Worm (Caenorhabditis elegans) whole organism, L2 larva: Measurements from ENCODE around the gene ins-11.
A peak's percentile ranks its signal among the peaks of the same experiment; 100 is the strongest.
"Not testable (repeated sequence)": the region's sequence is repeated elsewhere in the genome, so short reads cannot be mapped to it uniquely, and the experiment has no call there.

Experiments used
- C34F6.9 ChIP-seq: fragments of 150-350 bp; optimal IDR thresholded peaks from 2 replicates; lab custom pipeline; 2014; ENCODE audit warnings: missing biosample characterization, missing genetic modification characterization
- F13H6.1 ChIP-seq: sonication (generic microtip); optimal IDR thresholded peaks from 2 replicates; lab custom pipeline; 2016; ENCODE audit warnings: missing genetic modification characterization, missing compliant biosample characterization
- R02D3.7 ChIP-seq: fragments of 150-350 bp; optimal IDR thresholded peaks from 2 replicates; lab custom pipeline; 2014; ENCODE audit warnings: missing biosample characterization, missing genetic modification characterization
- Y55F3AM.14 ChIP-seq: fragments of 200-800 bp; sonication (Bioruptor generic); optimal IDR thresholded peaks from 2 replicates; lab custom pipeline; 2018; ENCODE audit warnings: mild to moderate bottlenecking, missing genetic modification characterization, missing compliant biosample characterization
- ZK546.5 ChIP-seq: sonication (generic microtip); optimal IDR thresholded peaks from 2 replicates; lab custom pipeline; 2017; ENCODE audit warnings: missing biosample characterization, missing genetic modification characterization
- alr-1 ChIP-seq: fragments of 150-350 bp; optimal IDR thresholded peaks from 2 replicates; lab custom pipeline; 2014; ENCODE audit warnings: missing biosample characterization, missing genetic modification characterization
- aly-2 ChIP-seq: fragments of 150-350 bp; optimal IDR thresholded peaks from 2 replicates; lab custom pipeline; 2014; ENCODE audit warnings: missing biosample characterization, missing genetic modification characterization
- ama-1 ChIP-seq: fragments of 150-350 bp; optimal IDR thresholded peaks from 2 replicates; lab custom pipeline; 2018; ENCODE audit warnings: inconsistent platforms
- blmp-1 ChIP-seq: sonication (generic microtip); optimal IDR thresholded peaks from 2 replicates; lab custom pipeline; 2017; ENCODE audit warnings: missing genetic modification characterization, mild to moderate bottlenecking, missing compliant biosample characterization, antibody characterized with exemption, moderate library complexity; ENCODE audit not compliant: insufficient read depth
- ceh-16 ChIP-seq: fragments of 150-350 bp; optimal IDR thresholded peaks from 2 replicates; lab custom pipeline; 2014; ENCODE audit warnings: missing biosample characterization, missing genetic modification characterization
- ceh-82 ChIP-seq: fragments of 150-350 bp; optimal IDR thresholded peaks from 2 replicates; lab custom pipeline; 2014; ENCODE audit warnings: missing biosample characterization, missing genetic modification characterization
- crh-2 ChIP-seq: sonication (generic microtip); optimal IDR thresholded peaks from 2 replicates; lab custom pipeline; 2017; ENCODE audit warnings: missing biosample characterization, missing genetic modification characterization
- dmd-4 ChIP-seq: sonication (generic microtip); optimal IDR thresholded peaks from 2 replicates; lab custom pipeline; 2017; ENCODE audit warnings: missing biosample characterization, missing genetic modification characterization
- egl-27 ChIP-seq: sonication (generic microtip); optimal IDR thresholded peaks from 3 replicates; lab custom pipeline; 2017; ENCODE audit warnings: missing biosample characterization, missing genetic modification reagents, missing genetic modification characterization
- elt-1 ChIP-seq: fragments of 150-350 bp; optimal IDR thresholded peaks from 2 replicates; lab custom pipeline; 2014; ENCODE audit warnings: missing biosample characterization, missing genetic modification characterization
- elt-3 ChIP-seq: sonication (generic microtip); optimal IDR thresholded peaks from 2 replicates; lab custom pipeline; 2017; ENCODE audit warnings: missing biosample characterization, missing genetic modification characterization
- gmeb-1 ChIP-seq: fragments of 150-350 bp; optimal IDR thresholded peaks from 2 replicates; lab custom pipeline; 2014; ENCODE audit warnings: missing biosample characterization, missing genetic modification characterization
- lin-11 ChIP-seq: fragments of 150-350 bp; sonication (generic microtip); optimal IDR thresholded peaks from 2 replicates; lab custom pipeline; 2014; ENCODE audit warnings: missing biosample characterization, missing genetic modification characterization, inconsistent platforms, mixed read lengths
- lin-13 ChIP-seq: fragments of 150-350 bp; optimal IDR thresholded peaks from 2 replicates; lab custom pipeline; 2014; ENCODE audit warnings: missing biosample characterization, missing genetic modification reagents, missing genetic modification characterization
- lin-39 ChIP-seq: fragments of 150-350 bp; optimal IDR thresholded peaks from 2 replicates; lab custom pipeline; 2014; ENCODE audit warnings: missing biosample characterization, missing genetic modification reagents, missing genetic modification characterization
- lsy-2 ChIP-seq, 2 experiments: fragments of 150-350 bp in 1 of 2; sonication (generic microtip) in 1 of 2; optimal IDR thresholded peaks; 2 replicates each; lab custom pipeline; 2014 to 2017; ENCODE audit warnings: missing biosample characterization in 2 of 2, missing genetic modification characterization in 2 of 2
- mab-5 ChIP-seq: fragments of 150-350 bp; optimal IDR thresholded peaks from 2 replicates; lab custom pipeline; 2014; ENCODE audit warnings: missing biosample characterization, missing genetic modification characterization
- mbf-1 ChIP-seq: sonication (generic microtip); optimal IDR thresholded peaks from 2 replicates; lab custom pipeline; 2017; ENCODE audit warnings: missing biosample characterization, missing genetic modification characterization
- mdl-1 ChIP-seq, 2 experiments: fragments of 150-350 bp in 1 of 2; sonication (generic microtip) in 1 of 2; optimal IDR thresholded peaks; 2 replicates each; lab custom pipeline; 2017; ENCODE audit warnings: missing biosample characterization in 2 of 2, missing genetic modification characterization in 2 of 2
- nhr-10 ChIP-seq: sonication (generic microtip); optimal IDR thresholded peaks from 2 replicates; lab custom pipeline; 2017; ENCODE audit warnings: missing biosample characterization, missing genetic modification characterization
- nhr-11 ChIP-seq: fragments of 150-350 bp; optimal IDR thresholded peaks from 2 replicates; lab custom pipeline; 2014; ENCODE audit warnings: missing biosample characterization, missing genetic modification characterization
- nhr-129 ChIP-seq: fragments of 150-350 bp; optimal IDR thresholded peaks from 2 replicates; lab custom pipeline; 2014; ENCODE audit warnings: missing biosample characterization, missing genetic modification characterization
- nhr-21 ChIP-seq: fragments of 150-350 bp; optimal IDR thresholded peaks from 2 replicates; lab custom pipeline; 2014; ENCODE audit warnings: missing biosample characterization, missing genetic modification characterization
- nhr-237 ChIP-seq: fragments of 150-350 bp; optimal IDR thresholded peaks from 2 replicates; lab custom pipeline; 2014; ENCODE audit warnings: missing biosample characterization, missing genetic modification characterization
- nhr-25 ChIP-seq: fragments of 150-350 bp; sonication (generic microtip); optimal IDR thresholded peaks from 3 replicates; lab custom pipeline; 2014; ENCODE audit warnings: missing biosample characterization, missing genetic modification characterization
- nhr-6 ChIP-seq: fragments of 150-350 bp; optimal IDR thresholded peaks from 2 replicates; lab custom pipeline; 2014; ENCODE audit warnings: missing biosample characterization, missing genetic modification characterization
- peb-1 ChIP-seq: fragments of 150-350 bp; optimal IDR thresholded peaks from 2 replicates; lab custom pipeline; 2014; ENCODE audit warnings: missing biosample characterization, missing genetic modification characterization
- sem-4 ChIP-seq: fragments of 150-350 bp; optimal IDR thresholded peaks from 2 replicates; lab custom pipeline; 2014; ENCODE audit warnings: missing biosample characterization, missing genetic modification reagents, missing genetic modification characterization
- skn-1 ChIP-seq: sonication (generic microtip); optimal IDR thresholded peaks from 2 replicates; lab custom pipeline; 2017; ENCODE audit warnings: missing biosample characterization, missing genetic modification characterization
- sma-3 ChIP-seq: sonication (generic microtip); optimal IDR thresholded peaks from 2 replicates; lab custom pipeline; 2016; ENCODE audit warnings: missing genetic modification reagents, missing genetic modification characterization, missing compliant biosample characterization
- sma-9 ChIP-seq, 2 experiments: fragments of 150-350 bp in 1 of 2; sonication (generic microtip) in 1 of 2; optimal IDR thresholded peaks; 2 replicates each; lab custom pipeline; 2014 to 2016; ENCODE audit warnings: missing genetic modification characterization in 2 of 2, mild to moderate bottlenecking in 1 of 2, missing biosample characterization in 1 of 2, missing compliant biosample characterization in 1 of 2, missing genetic modification reagents in 1 of 2, moderate library complexity in 1 of 2
- snpc-4 ChIP-seq: fragments of 150-350 bp; optimal IDR thresholded peaks from 2 replicates; lab custom pipeline; 2014; ENCODE audit warnings: missing biosample characterization, missing genetic modification characterization
- unc-39 ChIP-seq: fragments of 150-350 bp; optimal IDR thresholded peaks from 2 replicates; lab custom pipeline; 2014; ENCODE audit warnings: missing biosample characterization, missing genetic modification characterization
- unc-55 ChIP-seq: fragments of 150-350 bp; sonication (generic microtip); optimal IDR thresholded peaks from 3 replicates; lab custom pipeline; 2014; ENCODE audit warnings: missing biosample characterization, missing genetic modification reagents, missing genetic modification characterization
- unc-62 ChIP-seq: fragments of 150-350 bp; optimal IDR thresholded peaks from 2 replicates; lab custom pipeline; 2014; ENCODE audit warnings: missing biosample characterization, missing genetic modification reagents, missing genetic modification characterization
- zag-1 ChIP-seq: fragments of 150-350 bp; optimal IDR thresholded peaks from 2 replicates; lab custom pipeline; 2014; ENCODE audit warnings: missing biosample characterization, missing genetic modification characterization
- ztf-1 ChIP-seq: fragments of 200-800 bp; sonication (Bioruptor generic); conservative IDR thresholded peaks from 2 replicates; pipeline ENCODE4 v1.3.6; 2022; ENCODE audit warnings: missing genetic modification characterization, missing compliant biosample characterization
- ztf-11 ChIP-seq: sonication (generic microtip); optimal IDR thresholded peaks from 2 replicates; lab custom pipeline; 2017; ENCODE audit warnings: missing biosample characterization, missing genetic modification characterization

Gene ins-11

ce11 chrII:5537524-5537923 is 19.0 kb upstream of the ins-11 start, which contains the start of gene C17C3.11:
Gene C17C3.11 (plus strand): TSS chrII:5537824.
- TF ChIP-seq alr-1 (tag; lab: Kevin White, UChicago) (no peak), unc-55 (GFP tag; lab: Kevin White, UChicago) (peak; percentile 46)

- not testable (repeated sequence) for TF ChIP-seq zag-1 (tag; lab: Kevin White, UChicago); skn-1 (tag; lab: Kevin White, UChicago); ama-1 (lab: Kevin White, UChicago)
Measured at ce11 chrII:5540113-5540512, 16.4 kb upstream of the ins-11 start, which contains the start of gene hlh-27. Gene hlh-27 (minus strand): TSS chrII:5540213.

ce11 chrII:5541685-5542084 is 14.8 kb upstream of the ins-11 start, which contains the start of gene C17C3.24:
Gene C17C3.24 (minus strand): TSS chrII:5541785.
- TF ChIP-seq gmeb-1 (tag; lab: Kevin White, UChicago) (no peak), nhr-21 (tag; lab: Kevin White, UChicago) (no peak), crh-2 (tag; lab: Kevin White, UChicago) (no peak), nhr-10 (tag; lab: Kevin White, UChicago) (no peak), unc-39 (tag; lab: Kevin White, UChicago) (no peak), F13H6.1 (tag; lab: Kevin White, UChicago) (no peak), lin-13 (GFP tag; lab: Kevin White, UChicago) (no peak), mdl-1 (tag; optimal IDR thresholded peaks at IDR 0.05; lab: Kevin White, UChicago) (no peak), dmd-4 (tag; lab: Kevin White, UChicago) (no peak), sma-9 (GFP tag; optimal IDR thresholded peaks at IDR 0.05; lab: Kevin White, UChicago) (no peak), sma-9 (tag; optimal IDR thresholded peaks at IDR 0.05; lab: Kevin White, UChicago) (no peak), peb-1 (tag; lab: Kevin White, UChicago) (no peak), egl-27 (tag; lab: Kevin White, UChicago) (no peak), unc-55 (GFP tag; lab: Kevin White, UChicago) (no peak), ceh-82 (tag; lab: Kevin White, UChicago) (no peak), nhr-11 (tag; lab: Kevin White, UChicago) (no peak), sma-3 (GFP tag; lab: Kevin White, UChicago) (no peak), lsy-2 (tag; optimal IDR thresholded peaks at IDR 0.05; lab: Kevin White, UChicago) (no peak), C34F6.9 (tag; lab: Kevin White, UChicago) (no peak)
- TF ChIP-seq, all 48 proteins: peak for 0

- no peak for TF ChIP-seq elt-3 (tag; lab: Kevin White, UChicago)
- TF ChIP-seq lin-13 (GFP tag; lab: Kevin White, UChicago): peak; percentile 98
- peak; percentile 80 for TF ChIP-seq R02D3.7
- peak; percentile 86 for TF ChIP-seq unc-62 (GFP tag; lab: Kevin White, UChicago)
- peak; percentile 99 for TF ChIP-seq C34F6.9 (tag; lab: Kevin White, UChicago)
- peak; percentile 61 for TF ChIP-seq mbf-1 (tag; lab: Kevin White, UChicago)
- peak; percentile 71 for TF ChIP-seq dmd-4 (tag; lab: Kevin White, UChicago)
- TF ChIP-seq ztf-11 (tag; lab: Kevin White, UChicago): peak; percentile 62
- TF ChIP-seq unc-39 (tag; lab: Kevin White, UChicago): peak; percentile 76
- peak; percentile 96 for TF ChIP-seq mab-5 (tag; lab: Kevin White, UChicago)
- TF ChIP-seq mdl-1 (tag; optimal IDR thresholded peaks at IDR 0.05; lab: Kevin White, UChicago): peak; percentile 88 to 92
- TF ChIP-seq F13H6.1 (tag; lab: Kevin White, UChicago): peak; percentile 98
- peak; percentile 98 for TF ChIP-seq lin-11 (tag; lab: Kevin White, UChicago)
- TF ChIP-seq unc-55 (GFP tag; lab: Kevin White, UChicago): peak; percentile 99
- TF ChIP-seq ama-1 (lab: Kevin White, UChicago): peak; percentile 100
- TF ChIP-seq nhr-237 (tag; lab: Kevin White, UChicago): peak; percentile 88
- peak; percentile 90 for TF ChIP-seq blmp-1
- peak; percentile 98 for TF ChIP-seq sem-4 (tag; lab: Kevin White, UChicago)
- TF ChIP-seq ZK546.5 (tag; lab: Kevin White, UChicago): peak; percentile 58
- peak; percentile 95 for TF ChIP-seq gmeb-1 (tag; lab: Kevin White, UChicago)
- peak; percentile 99 for TF ChIP-seq crh-2 (tag; lab: Kevin White, UChicago)
- peak; percentile 93 for TF ChIP-seq ceh-16 (tag; lab: Kevin White, UChicago)
- peak; percentile 99 for TF ChIP-seq nhr-129
- TF ChIP-seq snpc-4 (tag; lab: Kevin White, UChicago): peak; percentile 100
- TF ChIP-seq elt-1 (tag; lab: Kevin White, UChicago): no peak
- peak; percentile 94 to 97 for TF ChIP-seq lsy-2 (tag; optimal IDR thresholded peaks at IDR 0.05; lab: Kevin White, UChicago)
- TF ChIP-seq nhr-25 (tag; lab: Kevin White, UChicago): peak; percentile 97
- peak; percentile 87 for TF ChIP-seq ceh-82 (tag; lab: Kevin White, UChicago)
- TF ChIP-seq sma-3 (GFP tag; lab: Kevin White, UChicago): peak; percentile 98
- peak; percentile 98 for TF ChIP-seq nhr-6 (tag; lab: Kevin White, UChicago)
- no peak for TF ChIP-seq ztf-1
- TF ChIP-seq nhr-10 (tag; lab: Kevin White, UChicago): peak; percentile 95
- TF ChIP-seq lin-39: peak; percentile 91
- TF ChIP-seq Y55F3AM.14 (GFP tag; lab: Kevin White, UChicago): peak; percentile 95
- peak; percentile 100 for TF ChIP-seq aly-2 (tag; lab: Kevin White, UChicago)
- TF ChIP-seq zag-1 (tag; lab: Kevin White, UChicago): peak; percentile 98
Measured at ce11 chrII:5543476-5544144, 12.9 kb upstream of the ins-11 start.
